Fruit fly (Drosophila melanogaster) whole organism, embryonic: ENCODE measurements around the gene U2af50.

Experiments
- Ada2b ChIP-seq: fragments of 200-800 bp; sonication (Bioruptor generic); IDR thresholded peaks from 2 replicates; pipeline ENCODE4 v1.3.6; 2022; ENCODE audit warnings: missing biosample characterization, missing genetic modification characterization
- Aef1 ChIP-seq: fragments of 200-800 bp; sonication (Bioruptor generic); IDR thresholded peaks from 3 replicates; pipeline ENCODE4 v1.3.6; 2022; ENCODE audit warnings: missing biosample characterization, missing genetic modification characterization
- Atf3 ChIP-seq: fragments of 200-800 bp; sonication (Bioruptor generic); optimal IDR thresholded peaks from 3 replicates; lab custom pipeline; 2016; ENCODE audit warnings: missing biosample characterization, missing genetic modification characterization
- Blimp-1 ChIP-seq: fragments of 200-800 bp; sonication (Bioruptor generic); optimal IDR thresholded peaks from 3 replicates; lab custom pipeline; 2018; ENCODE audit warnings: missing biosample characterization, missing genetic modification characterization, mild to moderate bottlenecking, moderate library complexity, missing genetic modification reagents
- CG11247 ChIP-seq: fragments of 200-800 bp; sonication (Bioruptor generic); IDR thresholded peaks from 2 replicates; pipeline ENCODE4 v1.3.6; 2022; ENCODE audit warnings: missing biosample characterization, missing genetic modification characterization
- CG11723 ChIP-seq: fragments of 200-800 bp; sonication (Bioruptor generic); optimal IDR thresholded peaks from 2 replicates; lab custom pipeline; 2017; ENCODE audit warnings: missing biosample characterization, mild to moderate bottlenecking, missing genetic modification characterization
- CG12744 ChIP-seq: fragments of 200-800 bp; sonication (Bioruptor generic); optimal IDR thresholded peaks from 2 replicates; lab custom pipeline; 2016; ENCODE audit warnings: missing biosample characterization, missing genetic modification characterization
- CG13296 ChIP-seq: fragments of 200-800 bp; sonication (Bioruptor generic); optimal IDR thresholded peaks from 3 replicates; lab custom pipeline; 2018; ENCODE audit warnings: missing biosample characterization, mild to moderate bottlenecking, missing genetic modification characterization
- CG13424 ChIP-seq: fragments of 200-800 bp; sonication (Bioruptor generic); optimal IDR thresholded peaks from 2 replicates; lab custom pipeline; 2019; ENCODE audit warnings: missing biosample characterization, mild to moderate bottlenecking, missing genetic modification characterization, moderate library complexity
- CG17359 ChIP-seq: fragments of 200-800 bp; sonication (Bioruptor generic); optimal IDR thresholded peaks from 3 replicates; lab custom pipeline; 2018; ENCODE audit warnings: missing biosample characterization, mild to moderate bottlenecking, missing genetic modification characterization, moderate library complexity
- CG18476 ChIP-seq: fragments of 200-800 bp; sonication (Bioruptor generic); optimal IDR thresholded peaks from 2 replicates; lab custom pipeline; 2016; ENCODE audit warnings: missing biosample characterization, mild to moderate bottlenecking, missing genetic modification characterization
- CG2712 ChIP-seq: fragments of 200-800 bp; optimal IDR thresholded peaks from 3 replicates; lab custom pipeline; 2019; ENCODE audit warnings: missing biosample characterization, mild to moderate bottlenecking, missing genetic modification characterization, moderate library complexity
- CG30020 ChIP-seq: fragments of 200-800 bp; optimal IDR thresholded peaks from 2 replicates; lab custom pipeline; 2019; ENCODE audit warnings: missing biosample characterization, mild to moderate bottlenecking, missing genetic modification characterization, moderate library complexity
- CG31224 ChIP-seq: fragments of 200-800 bp; sonication (Bioruptor generic); IDR thresholded peaks from 2 replicates; pipeline ENCODE4 v1.3.6; 2022; ENCODE audit warnings: missing biosample characterization, missing genetic modification characterization
- CG33557 ChIP-seq: fragments of 200-800 bp; sonication (Bioruptor generic); optimal IDR thresholded peaks from 2 replicates; lab custom pipeline; 2019; ENCODE audit warnings: missing biosample characterization, mild to moderate bottlenecking, missing genetic modification characterization, moderate library complexity
- CG6854 ChIP-seq: fragments of 200-800 bp; sonication (Bioruptor generic); optimal IDR thresholded peaks from 3 replicates; lab custom pipeline; 2017; ENCODE audit warnings: missing biosample characterization, mild to moderate bottlenecking, missing genetic modification characterization
- CG7372 ChIP-seq: fragments of 200-800 bp; sonication (Bioruptor generic); IDR thresholded peaks from 2 replicates; pipeline ENCODE4 v1.3.6; 2022; ENCODE audit warnings: missing biosample characterization, missing genetic modification characterization
- CG7745 ChIP-seq: fragments of 200-800 bp; sonication (Bioruptor generic); optimal IDR thresholded peaks from 2 replicates; lab custom pipeline; 2018; ENCODE audit warnings: missing biosample characterization, mild to moderate bottlenecking, missing genetic modification characterization, moderate library complexity
- CG7786 ChIP-seq: fragments of 200-800 bp; sonication (Bioruptor generic); optimal IDR thresholded peaks from 2 replicates; lab custom pipeline; 2016; ENCODE audit warnings: missing biosample characterization, missing genetic modification characterization
- CG8478 ChIP-seq: fragments of >200 bp; optimal IDR thresholded peaks from 2 replicates; lab custom pipeline; 2018
- CG8924 ChIP-seq: fragments of 200-800 bp; optimal IDR thresholded peaks from 3 replicates; lab custom pipeline; 2019; ENCODE audit warnings: missing biosample characterization, mild to moderate bottlenecking, missing genetic modification characterization, moderate library complexity
- CTCF ChIP-seq: fragments of 200-800 bp; sonication (Bioruptor generic); optimal IDR thresholded peaks from 2 replicates; lab custom pipeline; 2017; ENCODE audit warnings: missing biosample characterization, mild to moderate bottlenecking, missing genetic modification characterization, moderate library complexity
- D19A ChIP-seq: fragments of 200-800 bp; optimal IDR thresholded peaks from 3 replicates; lab custom pipeline; 2019; ENCODE audit warnings: missing biosample characterization, mild to moderate bottlenecking, missing genetic modification characterization, moderate library complexity
- Doc3 ChIP-seq: fragments of 200-800 bp; sonication (Bioruptor generic); IDR thresholded peaks from 3 replicates; pipeline ENCODE4 v1.3.6; 2022; ENCODE audit warnings: missing biosample characterization, missing genetic modification characterization; ENCODE audit not compliant: partially characterized antibody
- Dp ChIP-seq: fragments of 200-800 bp; sonication (Bioruptor generic); optimal IDR thresholded peaks from 2 replicates; lab custom pipeline; 2018; ENCODE audit warnings: missing biosample characterization, mild to moderate bottlenecking, missing genetic modification characterization, moderate library complexity
- ERR ChIP-seq: fragments of 200-800 bp; sonication (Bioruptor generic); optimal IDR thresholded peaks from 2 replicates; lab custom pipeline; 2016; ENCODE audit warnings: missing biosample characterization, missing genetic modification characterization
- Lhr ChIP-seq: fragments of 200-800 bp; sonication (Bioruptor generic); optimal IDR thresholded peaks from 3 replicates; lab custom pipeline; 2017; ENCODE audit warnings: mild to moderate bottlenecking, missing biosample characterization, missing genetic modification reagents, missing genetic modification characterization
- Med ChIP-seq: fragments of 200-800 bp; sonication (Bioruptor generic); peaks from one replicate; lab custom pipeline; 2016; ENCODE audit warnings: missing biosample characterization, missing genetic modification characterization, mild to moderate bottlenecking, inconsistent platforms, moderate library complexity
- Neu2 ChIP-seq: fragments of 200-800 bp; sonication (Bioruptor generic); optimal IDR thresholded peaks from 3 replicates; lab custom pipeline; 2016; ENCODE audit warnings: missing biosample characterization, missing genetic modification characterization, borderline replicate concordance
- TFAM ChIP-seq: fragments of 200-800 bp; sonication (Bioruptor generic); optimal IDR thresholded peaks from 2 replicates; lab custom pipeline; 2017; ENCODE audit warnings: missing biosample characterization, missing genetic modification characterization, inconsistent platforms
- Vsx1 ChIP-seq: fragments of 200-800 bp; sonication (Bioruptor generic); optimal IDR thresholded peaks from 2 replicates; lab custom pipeline; 2017; ENCODE audit warnings: missing biosample characterization, mild to moderate bottlenecking, missing genetic modification characterization, missing genetic modification reagents
- ap ChIP-seq: fragments of 200-800 bp; sonication (Bioruptor generic); IDR thresholded peaks from 2 replicates; pipeline ENCODE4 v1.3.6; 2022; ENCODE audit warnings: missing biosample characterization, missing genetic modification characterization
- dati ChIP-seq: fragments of 200-800 bp; sonication (Bioruptor generic); IDR thresholded peaks from 2 replicates; pipeline ENCODE4 v1.3.6; 2022; ENCODE audit warnings: missing biosample characterization, missing genetic modification characterization
- ewg ChIP-seq: fragments of 200-800 bp; sonication (Bioruptor generic); optimal IDR thresholded peaks from 3 replicates; lab custom pipeline; 2017; ENCODE audit warnings: mild to moderate bottlenecking, missing biosample characterization, missing genetic modification reagents, missing genetic modification characterization
- exex ChIP-seq: fragments of 200-800 bp; sonication (Bioruptor generic); optimal IDR thresholded peaks from 4 replicates; lab custom pipeline; 2018; ENCODE audit warnings: missing biosample characterization, mild to moderate bottlenecking, missing genetic modification characterization, moderate library complexity
- fd102C ChIP-seq: fragments of 200-800 bp; sonication (Bioruptor generic); optimal IDR thresholded peaks from 2 replicates; lab custom pipeline; 2018; ENCODE audit warnings: missing biosample characterization, mild to moderate bottlenecking, missing genetic modification characterization, moderate library complexity
- grn ChIP-seq: fragments of 200-800 bp; sonication (Bioruptor generic); optimal IDR thresholded peaks from 3 replicates; lab custom pipeline; 2017; ENCODE audit warnings: missing biosample characterization, missing genetic modification characterization
- maf-S ChIP-seq: fragments of 200-800 bp; sonication (Bioruptor generic); optimal IDR thresholded peaks from 2 replicates; lab custom pipeline; 2016; ENCODE audit warnings: missing biosample characterization, missing genetic modification characterization
- mld ChIP-seq: fragments of 200-800 bp; sonication (Bioruptor generic); IDR thresholded peaks from 3 replicates; pipeline ENCODE4 v1.3.6; 2022; ENCODE audit warnings: missing biosample characterization, missing genetic modification characterization; ENCODE audit not compliant: partially characterized antibody
- p53 ChIP-seq: fragments of 200-800 bp; sonication (Bioruptor generic); optimal IDR thresholded peaks from 2 replicates; lab custom pipeline; 2016; ENCODE audit warnings: missing biosample characterization, missing genetic modification characterization
- phol ChIP-seq: fragments of 200-800 bp; sonication (Bioruptor generic); optimal IDR thresholded peaks from 3 replicates; lab custom pipeline; 2018; ENCODE audit warnings: missing biosample characterization, mild to moderate bottlenecking, missing genetic modification characterization, moderate library complexity
- repo ChIP-seq: fragments of 200-800 bp; sonication (Bioruptor generic); optimal IDR thresholded peaks from 2 replicates; lab custom pipeline; 2016; ENCODE audit warnings: missing biosample characterization, missing genetic modification characterization
- sens ChIP-seq: fragments of 200-800 bp; sonication (Bioruptor generic); peaks from one replicate; lab custom pipeline; 2016; ENCODE audit warnings: missing biosample characterization, missing genetic modification characterization
- usp ChIP-seq: fragments of >200 bp; optimal IDR thresholded peaks from 2 replicates; lab custom pipeline; 2017; ENCODE audit warnings: missing biosample characterization, missing genetic modification characterization

The U2af50 gene

dm6 chrX:16313078-16313875, 45.6 kb downstream of the U2af50 start, which contains the start of the genes CG9915 and SWIP (continued):
- TF ChIP-seq CG13296 (GFP tag; lab: Kevin White, UChicago) (no peak), CG7372 (no peak), CG6854 (no peak), CG12744 (GFP tag; lab: Kevin White, UChicago) (no peak), CG18476 (GFP tag; lab: Kevin White, UChicago) (no peak), Atf3 (GFP tag; lab: Kevin White, UChicago) (no peak), repo (GFP tag; lab: Kevin White, UChicago) (no peak), p53 (GFP tag; lab: Kevin White, UChicago) (no peak), CG7745 (tag; lab: Kevin White, UChicago) (no peak), CG17359 (tag; lab: Kevin White, UChicago) (no peak), CG11247 (GFP tag; lab: Robert Waterston, UW) (no peak), maf-S (GFP tag; lab: Kevin White, UChicago) (no peak), mld (GFP tag; lab: Robert Waterston, UW) (peak; percentile 81), CG11723 (no peak), Aef1 (no peak), CG33557 (GFP tag; lab: Kevin White, UChicago) (no peak), CG8924 (tag; lab: Kevin White, UChicago) (peak; percentile 33), CG30020 (peak; percentile 95), CG7786 (peak; percentile 15), Ada2b (no peak), ewg (GFP tag; lab: Kevin White, UChicago) (no peak), CG31224 (GFP tag; lab: Robert Waterston, UW) (no peak), dati (no peak), Dp (GFP tag; lab: Kevin White, UChicago) (peak; percentile 43), TFAM (GFP tag; lab: Kevin White, UChicago) (no peak), CG13424 (tag; lab: Kevin White, UChicago) (no peak), Blimp-1 (GFP tag; lab: Kevin White, UChicago) (no peak), D19A (tag; lab: Kevin White, UChicago) (no peak), usp (no peak), Neu2 (GFP tag; lab: Kevin White, UChicago) (no peak), CTCF (no peak), fd102C (GFP tag; lab: Kevin White, UChicago) (no peak)

- no peak for TF ChIP-seq CG7372
- no peak for TF ChIP-seq CG11247 (GFP tag; lab: Robert Waterston, UW)
- TF ChIP-seq CG8478 (lab: Kevin White, UChicago) = no peak
- peak; percentile 71 for TF ChIP-seq Vsx1 (GFP tag; lab: Kevin White, UChicago)
- TF ChIP-seq Blimp-1 (GFP tag; lab: Kevin White, UChicago) = no peak
- TF ChIP-seq exex (tag; lab: Kevin White, UChicago) = peak; percentile 60
- TF ChIP-seq CG2712 (tag; lab: Kevin White, UChicago) = no peak
- no peak for TF ChIP-seq Lhr (GFP tag; lab: Kevin White, UChicago)
These were observed 49.1 kb downstream of the U2af50 start for dm6 chrX:16309764-16310163.

dm6 chrX:16308953-16309352, 49.9 kb downstream of the U2af50 start:
- TF ChIP-seq Doc3 (no peak), Med (GFP tag; lab: Kevin White, UChicago) (peak; percentile 2), phol (no peak), grn (GFP tag; lab: Kevin White, UChicago) (no peak), sens (GFP tag; lab: Kevin White, UChicago) (peak; percentile 44), CG13296 (GFP tag; lab: Kevin White, UChicago) (peak; percentile 13), ap (GFP tag; lab: Robert Waterston, UW) (no peak), ERR (GFP tag; lab: Kevin White, UChicago) (peak; percentile 44)
- TF ChIP-seq, all 482 proteins: peak for 4
